Worm (Caenorhabditis elegans): ENCODE data around the gene grl-31.

DNA sequence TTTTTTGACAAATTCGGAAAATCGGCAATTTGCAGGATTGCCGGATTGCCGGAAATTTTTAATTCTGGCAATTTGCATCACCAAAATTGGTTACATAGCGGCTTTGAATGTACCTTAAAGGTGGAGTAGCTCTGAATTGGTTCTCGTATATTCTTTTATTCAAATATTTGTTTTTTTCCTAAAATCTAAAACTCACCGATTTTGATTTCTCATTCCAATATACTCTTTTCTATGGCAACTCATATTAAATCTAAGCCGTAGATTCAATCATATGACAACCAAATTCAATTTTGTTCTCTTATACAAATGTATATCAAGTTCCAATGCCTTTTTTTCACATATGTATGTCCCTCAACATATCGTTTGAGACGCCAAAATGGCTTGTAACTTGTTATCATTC is 8.0 kb downstream of the grl-31 start, which contains the start of gene sri-21:
- no peak for TF ChIP-seq ceh-19 (GFP tag; optimal IDR thresholded peaks at IDR 0.05)
- TF ChIP-seq unc-86 (tag; optimal IDR thresholded peaks at IDR 0.05), result no peak
- no peak for TF ChIP-seq rnt-1 (tag; optimal IDR thresholded peaks at IDR 0.05)
- TF ChIP-seq pag-3 (tag; optimal IDR thresholded peaks at IDR 0.05; ENCODE audit: borderline replicate concordance), result no peak
- no peak for TF ChIP-seq pqm-1 (tag; optimal IDR thresholded peaks at IDR 0.05)
- TF ChIP-seq gmeb-2 (tag; optimal IDR thresholded peaks at IDR 0.05), result no peak
- no peak for TF ChIP-seq ceh-34 (tag; optimal IDR thresholded peaks at IDR 0.05)
